Worm (Caenorhabditis elegans): ENCODE data around the gene gtf-2H1.

DNA sequence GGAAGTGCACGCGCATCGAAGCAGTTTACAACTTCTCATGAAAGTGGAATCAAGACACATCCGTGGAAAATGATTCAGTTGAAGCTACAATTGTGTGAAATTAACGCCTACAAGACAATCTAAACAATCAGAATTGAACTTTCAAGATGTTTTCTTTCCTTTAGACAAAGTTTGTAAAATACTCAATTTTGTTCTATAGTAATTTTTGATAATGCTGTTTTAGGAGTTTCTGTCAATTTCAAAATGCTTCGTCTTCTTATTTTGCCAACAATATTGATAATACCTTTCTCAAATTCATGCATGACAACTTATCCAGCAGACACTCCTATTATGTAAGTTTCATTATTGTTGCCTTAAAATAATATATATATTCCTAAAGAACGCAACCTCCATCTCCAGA lies 37.5 kb upstream of the gtf-2H1 start, which contains the start of gene T21D12.11:
- no peak for TF ChIP-seq scrt-1 (GFP tag; IDR thresholded peaks at IDR 0.05)
- no peak for TF ChIP-seq flt-1 (GFP tag; IDR thresholded peaks at IDR 0.05)
- no peak for TF ChIP-seq ceh-13 (GFP tag; optimal IDR thresholded peaks at IDR 0.05)
- no peak for TF ChIP-seq ama-1 (optimal IDR thresholded peaks at IDR 0.05)
- TF ChIP-seq hmg-4 (GFP tag; optimal IDR thresholded peaks at IDR 0.05), result no peak
- no peak for TF ChIP-seq sea-1 (GFP tag; conservative IDR thresholded peaks at IDR 0.05)
- TF ChIP-seq F13C5.2 (tag; optimal IDR thresholded peaks at IDR 0.05), result no peak
- TF ChIP-seq ets-7 (tag; optimal IDR thresholded peaks at IDR 0.05), result no peak
- no peak for TF ChIP-seq hnd-1 (tag; optimal IDR thresholded peaks at IDR 0.05)
- no peak for TF ChIP-seq ceh-36 (tag; optimal IDR thresholded peaks at IDR 0.05)
- no peak for TF ChIP-seq tbx-11 (GFP tag; IDR thresholded peaks at IDR 0.05)
- no peak for TF ChIP-seq B0310.2 (tag; optimal IDR thresholded peaks at IDR 0.05)
- no peak for TF ChIP-seq tra-4 (tag; optimal IDR thresholded peaks at IDR 0.05)
- no peak for TF ChIP-seq aly-1 (tag; optimal IDR thresholded peaks at IDR 0.05)

Measured in whole organism, early embryonic.